Fruit fly (Drosophila melanogaster) whole organism, embryonic: ENCODE measurements around the gene CG43245.

Source experiments
- Chrac-16 ChIP-seq: fragments of 200-800 bp; sonication (Bioruptor generic); optimal IDR thresholded peaks from 3 replicates; lab custom pipeline; 2016; ENCODE audit warnings: missing biosample characterization, missing genetic modification characterization
- nerfin-2 ChIP-seq: fragments of 200-800 bp; sonication (Bioruptor generic); IDR thresholded peaks from 2 replicates; pipeline ENCODE4 v1.3.6; 2022; ENCODE audit warnings: missing biosample characterization, missing genetic modification characterization; ENCODE audit not compliant: partially characterized antibody

dm6 chr3L:10722607-10723006 lies 49.1 kb upstream of the CG43245 start:
- TF ChIP-seq nerfin-2 (GFP tag; lab: Robert Waterston, UW) (no peak), Chrac-16 (GFP tag; lab: Kevin White, UChicago) (no peak)
